Worm (Caenorhabditis elegans): ENCODE data around the gene T05A7.13.
A peak's percentile ranks its signal among the peaks of the same experiment; 100 is the strongest.

Gene T05A7.13

ce11 chrII:4661278-4661677 lies at the start of gene T05A7.13:
T05A7.13 (minus strand) TSS chrII:4661378.
- TF ChIP-seq ztf-4 (tag; optimal IDR thresholded peaks at IDR 0.05) (no peak), ceh-82 (tag; optimal IDR thresholded peaks at IDR 0.05) (no peak), nhr-77 (tag; optimal IDR thresholded peaks at IDR 0.05) (no peak), unc-62 (GFP tag; optimal IDR thresholded peaks at IDR 0.05) (no peak), nhr-23 (tag; optimal IDR thresholded peaks at IDR 0.05) (no peak), mab-5 (tag; optimal IDR thresholded peaks at IDR 0.05) (no peak), lin-13 (GFP tag; optimal IDR thresholded peaks at IDR 0.05) (no peak), lin-11 (tag; optimal IDR thresholded peaks at IDR 0.05) (no peak), ztf-1 (GFP tag; conservative IDR thresholded peaks at IDR 0.05) (no peak), nhr-10 (tag; optimal IDR thresholded peaks at IDR 0.05) (no peak), mbf-1 (tag; optimal IDR thresholded peaks at IDR 0.05) (no peak), nhr-11 (tag; optimal IDR thresholded peaks at IDR 0.05) (no peak), unc-39 (tag; optimal IDR thresholded peaks at IDR 0.05) (no peak), Y55F3AM.14 (GFP tag; optimal IDR thresholded peaks at IDR 0.05) (no peak), mdl-1 (tag; optimal IDR thresholded peaks at IDR 0.05) (no peak), R02D3.7 (tag; optimal IDR thresholded peaks at IDR 0.05) (no peak)

DNA sequence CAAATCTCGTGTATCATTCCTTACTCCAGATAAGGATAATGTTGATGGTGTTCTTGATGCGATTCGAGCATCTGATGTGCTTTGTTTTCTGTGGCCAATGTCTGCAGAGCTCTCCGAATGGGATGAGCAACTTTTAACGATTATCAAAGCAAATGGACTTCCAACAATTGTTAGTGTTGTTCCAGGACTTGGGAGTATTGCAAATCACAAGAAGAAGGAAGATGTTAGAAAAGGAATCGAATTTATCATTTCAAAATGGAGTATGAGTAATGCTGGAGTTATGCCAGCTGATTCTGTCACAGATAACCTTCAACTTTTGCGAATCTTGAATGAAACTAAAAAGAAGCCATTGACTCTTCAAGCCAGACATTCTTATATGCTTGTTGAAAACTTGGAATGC lies 49.6 kb upstream of the T05A7.13 start:
- no peak for TF ChIP-seq sem-4 (tag; optimal IDR thresholded peaks at IDR 0.05)
- no peak for TF ChIP-seq mdl-1 (tag; optimal IDR thresholded peaks at IDR 0.05)
- TF ChIP-seq lin-11 (tag; optimal IDR thresholded peaks at IDR 0.05): no peak
- no peak for TF ChIP-seq ama-1 (optimal IDR thresholded peaks at IDR 0.05)
- no peak for TF ChIP-seq nhr-23 (tag; optimal IDR thresholded peaks at IDR 0.05)
- no peak for TF ChIP-seq ceh-82 (tag; optimal IDR thresholded peaks at IDR 0.05)
- no peak for TF ChIP-seq ztf-11 (tag; optimal IDR thresholded peaks at IDR 0.05)
- no peak for TF ChIP-seq R02D3.7 (tag; optimal IDR thresholded peaks at IDR 0.05)
- no peak for TF ChIP-seq ZK546.5 (tag; optimal IDR thresholded peaks at IDR 0.05)
- no peak for TF ChIP-seq mbf-1 (tag; optimal IDR thresholded peaks at IDR 0.05)
- TF ChIP-seq crh-2 (tag; optimal IDR thresholded peaks at IDR 0.05): no peak
- TF ChIP-seq peb-1 (tag; optimal IDR thresholded peaks at IDR 0.05): no peak
- no peak for TF ChIP-seq mab-5 (tag; optimal IDR thresholded peaks at IDR 0.05)
- no peak for TF ChIP-seq sma-3 (GFP tag; optimal IDR thresholded peaks at IDR 0.05)
- no peak for TF ChIP-seq nhr-129 (tag; optimal IDR thresholded peaks at IDR 0.05)
- no peak for TF ChIP-seq ceh-16 (tag; optimal IDR thresholded peaks at IDR 0.05)
- no peak for TF ChIP-seq skn-1 (tag; optimal IDR thresholded peaks at IDR 0.05)
- no peak for TF ChIP-seq lsy-2 (tag; optimal IDR thresholded peaks at IDR 0.05)
- no peak for TF ChIP-seq nhr-6 (tag; optimal IDR thresholded peaks at IDR 0.05)
- no peak for TF ChIP-seq nhr-10 (tag; optimal IDR thresholded peaks at IDR 0.05)

- no peak for TF ChIP-seq nhr-12 (tag; optimal IDR thresholded peaks at IDR 0.05)
- no peak for TF ChIP-seq aly-2 (tag; optimal IDR thresholded peaks at IDR 0.05)
- TF ChIP-seq dmd-4 (tag; optimal IDR thresholded peaks at IDR 0.05): no peak
- peak in 1 of 2 experiments; percentile 8 for TF ChIP-seq lsy-2 (tag; optimal IDR thresholded peaks at IDR 0.05)
- no peak for TF ChIP-seq egl-27 (tag; optimal IDR thresholded peaks at IDR 0.05)
- no peak for TF ChIP-seq blmp-1 (tag; optimal IDR thresholded peaks at IDR 0.05; ENCODE audit: insufficient read depth)
- peak; percentile 3 for TF ChIP-seq nhr-25 (tag; optimal IDR thresholded peaks at IDR 0.05)
- no peak for TF ChIP-seq nhr-11 (tag; optimal IDR thresholded peaks at IDR 0.05)
- TF ChIP-seq ztf-1 (GFP tag; conservative IDR thresholded peaks at IDR 0.05): no peak
- no peak for TF ChIP-seq zag-1 (tag; optimal IDR thresholded peaks at IDR 0.05)
- TF ChIP-seq nhr-6 (tag; optimal IDR thresholded peaks at IDR 0.05): no peak
- no peak for TF ChIP-seq ceh-82 (tag; optimal IDR thresholded peaks at IDR 0.05)
- no peak for TF ChIP-seq elt-3 (tag; optimal IDR thresholded peaks at IDR 0.05)
These were observed 48.9 kb upstream of the T05A7.13 start, which contains the start of gene tag-151 for ce11 chrII:4710120-4710519. tag-151 (plus strand) TSS chrII:4710277.

- TF ChIP-seq lsy-2 (tag; optimal IDR thresholded peaks at IDR 0.05) (peak; percentile 86 to 97), sem-4 (tag; optimal IDR thresholded peaks at IDR 0.05) (no peak), alr-1 (tag; optimal IDR thresholded peaks at IDR 0.05) (no peak), unc-55 (GFP tag; optimal IDR thresholded peaks at IDR 0.05) (peak; percentile 67), ceh-16 (tag; optimal IDR thresholded peaks at IDR 0.05) (no peak), lin-39 (tag; optimal IDR thresholded peaks at IDR 0.05) (no peak), ama-1 (optimal IDR thresholded peaks at IDR 0.05) (peak; percentile 25), nhr-6 (tag; optimal IDR thresholded peaks at IDR 0.05) (no peak), ztf-11 (tag; optimal IDR thresholded peaks at IDR 0.05) (no peak), nhr-77 (tag; optimal IDR thresholded peaks at IDR 0.05) (no peak), elt-1 (tag; optimal IDR thresholded peaks at IDR 0.05) (no peak), sma-3 (GFP tag; optimal IDR thresholded peaks at IDR 0.05) (peak; percentile 47), lin-13 (GFP tag; optimal IDR thresholded peaks at IDR 0.05) (no peak), blmp-1 (tag; optimal IDR thresholded peaks at IDR 0.05; ENCODE audit: insufficient read depth) (no peak), F13H6.1 (tag; optimal IDR thresholded peaks at IDR 0.05) (peak; percentile 35), nhr-25 (tag; optimal IDR thresholded peaks at IDR 0.05) (peak; percentile 41), Y55F3AM.14 (GFP tag; optimal IDR thresholded peaks at IDR 0.05) (no peak), egl-27 (tag; optimal IDR thresholded peaks at IDR 0.05) (peak; percentile 23), C34F6.9 (tag; optimal IDR thresholded peaks at IDR 0.05) (peak; percentile 82), peb-1 (tag; optimal IDR thresholded peaks at IDR 0.05) (no peak), nhr-12 (tag; optimal IDR thresholded peaks at IDR 0.05) (no peak), lin-11 (tag; optimal IDR thresholded peaks at IDR 0.05) (peak; percentile 45), mab-5 (tag; optimal IDR thresholded peaks at IDR 0.05) (no peak), fos-1 (tag; optimal IDR thresholded peaks at IDR 0.05) (peak; percentile 69), crh-2 (tag; optimal IDR thresholded peaks at IDR 0.05) (peak; percentile 52), nhr-21 (tag; optimal IDR thresholded peaks at IDR 0.05) (peak; percentile 7), nhr-10 (tag; optimal IDR thresholded peaks at IDR 0.05) (no peak)
These were observed 45.2 kb upstream of the T05A7.13 start, which contains the start of the genes F10G7.9 and tsn-1 for ce11 chrII:4706359-4706871. F10G7.9 (minus strand) TSS chrII:4706485. tsn-1 (plus strand) TSS chrII:4706821.

Data from whole organism, L2 larva.